Fruit fly (Drosophila melanogaster) whole organism, embryonic: Measurements from ENCODE around the gene CG13299.
A peak's percentile ranks its signal among the peaks of the same experiment; 100 is the strongest.

Experiments used
- Antp ChIP-seq: fragments of 200-800 bp; sonication (Bioruptor generic); optimal IDR thresholded peaks from 3 replicates; lab custom pipeline; 2016; ENCODE audit warnings: missing biosample characterization, missing genetic modification characterization
- CG10321 ChIP-seq: fragments of 200-800 bp; sonication (Bioruptor generic); IDR thresholded peaks from 2 replicates; pipeline ENCODE4 v1.3.6; 2022; ENCODE audit warnings: missing biosample characterization, missing genetic modification characterization
- CG10366 ChIP-seq: fragments of 200-800 bp; sonication (Bioruptor generic); IDR thresholded peaks from 2 replicates; pipeline ENCODE4 v1.3.6; 2022; ENCODE audit warnings: missing biosample characterization, missing genetic modification characterization
- CG10462 ChIP-seq: fragments of 200-800 bp; sonication (Bioruptor generic); optimal IDR thresholded peaks from 2 replicates; lab custom pipeline; 2016; ENCODE audit warnings: missing biosample characterization, missing genetic modification characterization
- CG10654 ChIP-seq: fragments of 200-800 bp; sonication (Bioruptor generic); optimal IDR thresholded peaks from 2 replicates; lab custom pipeline; 2016; ENCODE audit warnings: missing biosample characterization, missing genetic modification characterization
- CG11456 ChIP-seq: fragments of 200-800 bp; sonication (Bioruptor generic); IDR thresholded peaks from 3 replicates; pipeline ENCODE4 v1.3.6; 2022; ENCODE audit warnings: missing biosample characterization, missing genetic modification characterization
- CG11560 ChIP-seq: fragments of 200-800 bp; sonication (Bioruptor generic); IDR thresholded peaks from 3 replicates; pipeline ENCODE4 v1.3.6; 2022; ENCODE audit warnings: missing biosample characterization, missing genetic modification characterization
- CG11723 ChIP-seq: fragments of 200-800 bp; sonication (Bioruptor generic); optimal IDR thresholded peaks from 2 replicates; lab custom pipeline; 2017; ENCODE audit warnings: missing biosample characterization, mild to moderate bottlenecking, missing genetic modification characterization
- CG12219 ChIP-seq: fragments of 200-800 bp; sonication (Bioruptor generic); optimal IDR thresholded peaks from 3 replicates; lab custom pipeline; 2018; ENCODE audit warnings: missing biosample characterization, mild to moderate bottlenecking, missing genetic modification characterization
- CG13287 ChIP-seq: fragments of 200-800 bp; sonication (Bioruptor generic); IDR thresholded peaks from 2 replicates; pipeline ENCODE4 v1.3.6; 2022; ENCODE audit warnings: missing biosample characterization, missing genetic modification characterization; ENCODE audit not compliant: partially characterized antibody
- CG16815 ChIP-seq: fragments of 200-800 bp; sonication (Bioruptor generic); optimal IDR thresholded peaks from 3 replicates; lab custom pipeline; 2017; ENCODE audit warnings: missing biosample characterization, mild to moderate bottlenecking, missing genetic modification characterization
- CG1792 ChIP-seq: fragments of 200-800 bp; sonication (Bioruptor generic); optimal IDR thresholded peaks from 2 replicates; lab custom pipeline; 2016; ENCODE audit warnings: missing biosample characterization, missing genetic modification characterization
- CG2199 ChIP-seq: fragments of 200-800 bp; sonication (Bioruptor generic); IDR thresholded peaks from 3 replicates; pipeline ENCODE4 v1.3.6; 2022; ENCODE audit warnings: missing biosample characterization, missing genetic modification characterization
- CG30431 ChIP-seq: fragments of 200-800 bp; sonication (Bioruptor generic); optimal IDR thresholded peaks from 2 replicates; lab custom pipeline; 2017; ENCODE audit warnings: missing biosample characterization, missing genetic modification characterization
- CG43689 ChIP-seq: fragments of 200-800 bp; sonication (Bioruptor generic); IDR thresholded peaks from 2 replicates; pipeline ENCODE4 v1.3.6; 2022; ENCODE audit warnings: missing biosample characterization, missing genetic modification characterization
- CG4424 ChIP-seq: fragments of 200-800 bp; sonication (Bioruptor generic); optimal IDR thresholded peaks from 3 replicates; lab custom pipeline; 2016; ENCODE audit warnings: missing biosample characterization, missing genetic modification characterization
- CG6272 ChIP-seq: fragments of 200-800 bp; sonication (Bioruptor generic); IDR thresholded peaks from 2 replicates; pipeline ENCODE4 v1.3.6; 2022; ENCODE audit warnings: missing biosample characterization, missing genetic modification characterization
- CG7357 ChIP-seq: fragments of 200-800 bp; sonication (Bioruptor generic); IDR thresholded peaks from 3 replicates; pipeline ENCODE4 v1.3.6; 2022; ENCODE audit warnings: missing biosample characterization, missing genetic modification characterization
- CG8089 ChIP-seq: fragments of 200-800 bp; sonication (Bioruptor generic); optimal IDR thresholded peaks from 3 replicates; lab custom pipeline; 2016; ENCODE audit warnings: missing biosample characterization, missing genetic modification characterization
- CHES-1-like ChIP-seq: fragments of 200-800 bp; sonication (Bioruptor generic); optimal IDR thresholded peaks from 2 replicates; lab custom pipeline; 2016; ENCODE audit warnings: missing biosample characterization, missing genetic modification characterization
- CkIIα-i1 ChIP-seq: fragments of 200-800 bp; sonication (Bioruptor generic); IDR thresholded peaks from 2 replicates; pipeline ENCODE4 v1.3.6; 2022; ENCODE audit warnings: missing biosample characterization, missing genetic modification characterization
- Fer1 ChIP-seq: fragments of 200-800 bp; sonication (Bioruptor generic); optimal IDR thresholded peaks from 2 replicates; lab custom pipeline; 2017; ENCODE audit warnings: missing biosample characterization, mild to moderate bottlenecking, missing genetic modification characterization
- Fer2 ChIP-seq: fragments of 200-800 bp; sonication (Bioruptor generic); optimal IDR thresholded peaks from 2 replicates; lab custom pipeline; 2018; ENCODE audit warnings: missing biosample characterization, mild to moderate bottlenecking, missing genetic modification characterization, moderate library complexity
- HmgD ChIP-seq: fragments of 200-800 bp; sonication (Bioruptor generic); optimal IDR thresholded peaks from 3 replicates; lab custom pipeline; 2016; ENCODE audit warnings: missing biosample characterization, missing genetic modification characterization
- Lpt ChIP-seq: fragments of >200 bp; optimal IDR thresholded peaks from 2 replicates; lab custom pipeline; 2018; ENCODE audit warnings: missing biosample characterization, missing genetic modification characterization
- MBD-R2 ChIP-seq: fragments of 200-800 bp; sonication (Bioruptor generic); IDR thresholded peaks from 2 replicates; pipeline ENCODE4 v1.3.6; 2022; ENCODE audit warnings: missing biosample characterization, missing genetic modification characterization
- MESR4 ChIP-seq: fragments of 200-800 bp; sonication (Bioruptor generic); optimal IDR thresholded peaks from 2 replicates; lab custom pipeline; 2018; ENCODE audit warnings: missing biosample characterization, mild to moderate bottlenecking, missing genetic modification characterization, moderate library complexity
- Pdp1 ChIP-seq, 2 experiments: fragments of 200-800 bp; sonication (Bioruptor generic); optimal IDR thresholded peaks; 3 replicates each; lab custom pipeline; 2016; ENCODE audit warnings: missing biosample characterization in 2 of 2, missing genetic modification characterization in 2 of 2, mild to moderate bottlenecking in 1 of 2, moderate library complexity in 1 of 2
- Sox100B ChIP-seq: fragments of 200-800 bp; sonication (Bioruptor generic); optimal IDR thresholded peaks from 3 replicates; lab custom pipeline; 2018; ENCODE audit warnings: missing biosample characterization, mild to moderate bottlenecking, missing genetic modification characterization
- bab2 ChIP-seq: fragments of 200-800 bp; sonication (Bioruptor generic); optimal IDR thresholded peaks from 2 replicates; lab custom pipeline; 2016; ENCODE audit warnings: missing biosample characterization, missing genetic modification characterization
- bcd ChIP-seq: fragments of 200-800 bp; sonication (Bioruptor generic); optimal IDR thresholded peaks from 2 replicates; lab custom pipeline; 2017; ENCODE audit warnings: missing biosample characterization, mild to moderate bottlenecking, missing genetic modification characterization
- ci ChIP-seq: fragments of 200-800 bp; sonication (Bioruptor generic); IDR thresholded peaks from 3 replicates; pipeline ENCODE4 v1.3.6; 2022; ENCODE audit warnings: missing biosample characterization, missing genetic modification characterization
- dmrt99B ChIP-seq: fragments of 200-800 bp; sonication (Bioruptor generic); optimal IDR thresholded peaks from 2 replicates; lab custom pipeline; 2018; ENCODE audit warnings: missing biosample characterization, mild to moderate bottlenecking, missing genetic modification characterization, moderate library complexity
- dpn ChIP-seq, 2 experiments: fragments of 200-800 bp; sonication (Bioruptor generic); optimal IDR thresholded peaks; 3 replicates each; lab custom pipeline; 2016; ENCODE audit warnings: missing biosample characterization in 2 of 2, missing genetic modification characterization in 2 of 2
- grn ChIP-seq: fragments of 200-800 bp; sonication (Bioruptor generic); optimal IDR thresholded peaks from 3 replicates; lab custom pipeline; 2017; ENCODE audit warnings: missing biosample characterization, missing genetic modification characterization
- kay ChIP-seq: fragments of 200-800 bp; sonication (Bioruptor generic); optimal IDR thresholded peaks from 2 replicates; lab custom pipeline; 2016; ENCODE audit warnings: missing biosample characterization, missing genetic modification characterization
- kni ChIP-seq: fragments of 200-800 bp; sonication (Bioruptor generic); optimal IDR thresholded peaks from 3 replicates; lab custom pipeline; 2017; ENCODE audit warnings: mild to moderate bottlenecking, missing biosample characterization, missing genetic modification reagents, missing genetic modification characterization
- luna ChIP-seq: fragments of 200-800 bp; sonication (Bioruptor generic); optimal IDR thresholded peaks from 2 replicates; lab custom pipeline; 2016; ENCODE audit warnings: missing biosample characterization, missing genetic modification characterization
- mam ChIP-seq: fragments of 200-800 bp; sonication (Bioruptor generic); optimal IDR thresholded peaks from 3 replicates; lab custom pipeline; 2016; ENCODE audit warnings: missing biosample characterization, missing genetic modification characterization
- p53 ChIP-seq: fragments of 200-800 bp; sonication (Bioruptor generic); optimal IDR thresholded peaks from 2 replicates; lab custom pipeline; 2016; ENCODE audit warnings: missing biosample characterization, missing genetic modification characterization
- pros ChIP-seq: fragments of 200-800 bp; sonication (Bioruptor generic); optimal IDR thresholded peaks from 3 replicates; lab custom pipeline; 2019; ENCODE audit warnings: missing biosample characterization, mild to moderate bottlenecking, missing genetic modification characterization, moderate library complexity
- run ChIP-seq: fragments of 200-800 bp; sonication (Bioruptor generic); optimal IDR thresholded peaks from 3 replicates; lab custom pipeline; 2018; ENCODE audit warnings: missing biosample characterization, mild to moderate bottlenecking, missing genetic modification characterization
- so ChIP-seq: fragments of 200-800 bp; sonication (Bioruptor generic); IDR thresholded peaks from 3 replicates; pipeline ENCODE4 v1.3.6; 2022; ENCODE audit warnings: missing biosample characterization, missing genetic modification characterization
- stc ChIP-seq: fragments of 200-800 bp; sonication (Bioruptor generic); IDR thresholded peaks from 2 replicates; pipeline ENCODE4 v1.3.6; 2022; ENCODE audit warnings: missing biosample characterization, missing genetic modification characterization
- stwl ChIP-seq: fragments of 200-800 bp; sonication (Bioruptor generic); optimal IDR thresholded peaks from 3 replicates; lab custom pipeline; 2018; ENCODE audit warnings: missing biosample characterization, mild to moderate bottlenecking, missing genetic modification characterization, moderate library complexity
- tio ChIP-seq: fragments of 200-800 bp; sonication (Bioruptor generic); optimal IDR thresholded peaks from 2 replicates; lab custom pipeline; 2017; ENCODE audit warnings: missing biosample characterization, missing genetic modification characterization, inconsistent platforms
- tna ChIP-seq: fragments of 200-800 bp; sonication (Bioruptor generic); IDR thresholded peaks from 2 replicates; pipeline ENCODE4 v1.3.6; 2022; ENCODE audit warnings: missing biosample characterization, missing genetic modification characterization; ENCODE audit not compliant: partially characterized antibody
- tup ChIP-seq: fragments of 200-800 bp; sonication (Bioruptor generic); optimal IDR thresholded peaks from 2 replicates; lab custom pipeline; 2016; ENCODE audit warnings: missing biosample characterization, mild to moderate bottlenecking, missing genetic modification characterization, moderate library complexity
- zfh2 ChIP-seq: fragments of 200-800 bp; sonication (Bioruptor generic); optimal IDR thresholded peaks from 2 replicates; lab custom pipeline; 2016; ENCODE audit warnings: missing biosample characterization, missing genetic modification characterization

Gene CG13299

dm6 chr3L:6188995-6189927, 42.9 kb downstream of the CG13299 start, which contains the start of the genes D19A and CG7386 (continued):
- no peak for TF ChIP-seq tio (GFP tag; lab: Kevin White, UChicago)
- peak; percentile 62 for TF ChIP-seq HmgD (GFP tag; lab: Kevin White, UChicago)
- TF ChIP-seq Fer2 (tag; lab: Kevin White, UChicago), result peak; percentile 11
- peak; percentile 78 for TF ChIP-seq MESR4
- no peak for TF ChIP-seq CG7357
- no peak for TF ChIP-seq tna (GFP tag; lab: Robert Waterston, UW)
- TF ChIP-seq CG16815 (GFP tag; lab: Kevin White, UChicago), result peak; percentile 12
- TF ChIP-seq CG10366 (GFP tag; lab: Robert Waterston, UW), result peak; percentile 56
- TF ChIP-seq kni (GFP tag; lab: Kevin White, UChicago), result no peak
- peak; percentile 53 for TF ChIP-seq Sox100B (GFP tag; lab: Kevin White, UChicago)
- TF ChIP-seq CHES-1-like (GFP tag; lab: Kevin White, UChicago), result peak; percentile 22
- no peak for TF ChIP-seq CG11560 (tag; lab: Robert Waterston, UW)
- peak; percentile 42 for TF ChIP-seq CG12219 (GFP tag; lab: Kevin White, UChicago)
- TF ChIP-seq Pdp1 (GFP tag; optimal IDR thresholded peaks at IDR 0.05; lab: Kevin White, UChicago), result peak; percentile 30 to 41
- peak; percentile 60 for TF ChIP-seq Fer1 (GFP tag; lab: Kevin White, UChicago)
- 0 out of 3 replicates have a peak, but pooled peaks have one; percentile 17 for TF ChIP-seq CG2199 (GFP tag; lab: Robert Waterston, UW)
- no peak for TF ChIP-seq luna (GFP tag; lab: Kevin White, UChicago)
- TF ChIP-seq Lpt (GFP tag; lab: Kevin White, UChicago), result no peak
- TF ChIP-seq CG11456 (GFP tag; lab: Robert Waterston, UW), result peak; percentile 78
- TF ChIP-seq bab2 (GFP tag; lab: Kevin White, UChicago), result peak; percentile 43
- TF ChIP-seq CG10462 (GFP tag; lab: Kevin White, UChicago), result no peak
- peak; percentile 76 for TF ChIP-seq grn (GFP tag; lab: Kevin White, UChicago)
- peak; percentile 68 for TF ChIP-seq Antp (GFP tag; lab: Kevin White, UChicago)
- TF ChIP-seq bcd, result peak; percentile 34
- TF ChIP-seq zfh2 (GFP tag; lab: Kevin White, UChicago), result peak; percentile 59
- TF ChIP-seq stc (GFP tag; lab: Robert Waterston, UW), result peak; percentile 54; the same call in 1 of the 2 replicates
- TF ChIP-seq CG8089 (GFP tag; lab: Kevin White, UChicago), result peak; percentile 18
- TF ChIP-seq CG10654 (GFP tag; lab: Kevin White, UChicago), result peak; percentile 2
- 0 out of 3 replicates have a peak, but pooled peaks have one; percentile 7 for TF ChIP-seq so
- TF ChIP-seq pros (GFP tag; lab: Kevin White, UChicago), result no peak
- peak; percentile 57; the same call in 1 of the 2 replicates for TF ChIP-seq CG6272
- peak; percentile 75 for TF ChIP-seq ci
- no peak for TF ChIP-seq CkIIα-i1 (GFP tag; lab: Robert Waterston, UW)
- TF ChIP-seq stwl (tag; lab: Kevin White, UChicago), result peak; percentile 62
- no peak for TF ChIP-seq CG10321
- TF ChIP-seq CG11723 (GFP tag; lab: Kevin White, UChicago), result peak; percentile 16
- TF ChIP-seq CG13287 (GFP tag; lab: Robert Waterston, UW), result peak; percentile 18; the same call in 1 of the 2 replicates
- TF ChIP-seq CG43689 (GFP tag; lab: Robert Waterston, UW), result 0 out of 2 replicates have a peak, but pooled peaks have one; percentile 9
- TF ChIP-seq CG4424 (GFP tag; lab: Kevin White, UChicago), result peak; percentile 15
- peak; percentile 45 for TF ChIP-seq dmrt99B (tag; lab: Kevin White, UChicago)
- TF ChIP-seq kay, result peak; percentile 5
- no peak for TF ChIP-seq CG30431 (GFP tag; lab: Kevin White, UChicago)
- TF ChIP-seq run, result no peak
- peak; percentile 5 for TF ChIP-seq tup (GFP tag; lab: Kevin White, UChicago)
- no peak for TF ChIP-seq p53 (GFP tag; lab: Kevin White, UChicago)
- peak; percentile 92 for TF ChIP-seq MBD-R2 (GFP tag; lab: Robert Waterston, UW)
- peak; percentile 74 for TF ChIP-seq mam
- TF ChIP-seq dpn (GFP tag; optimal IDR thresholded peaks at IDR 0.05; lab: Kevin White, UChicago), result peak; percentile 33 to 62
- peak; percentile 16 for TF ChIP-seq CG1792
